Worm (Caenorhabditis elegans): ENCODE results near the gene F57E7.2.

- no peak for TF ChIP-seq ama-1 (optimal IDR thresholded peaks at IDR 0.05)
- no peak for TF ChIP-seq ceh-13 (GFP tag; optimal IDR thresholded peaks at IDR 0.05)
- no peak for TF ChIP-seq flt-1 (GFP tag; IDR thresholded peaks at IDR 0.05)
- TF ChIP-seq B0310.2 (tag; optimal IDR thresholded peaks at IDR 0.05), result no peak
- TF ChIP-seq aly-1 (tag; optimal IDR thresholded peaks at IDR 0.05), result no peak
- TF ChIP-seq hnd-1 (tag; optimal IDR thresholded peaks at IDR 0.05), result no peak
- TF ChIP-seq hmg-4 (GFP tag; optimal IDR thresholded peaks at IDR 0.05), result no peak
- no peak for TF ChIP-seq ceh-36 (tag; optimal IDR thresholded peaks at IDR 0.05)
- no peak for TF ChIP-seq ets-7 (tag; optimal IDR thresholded peaks at IDR 0.05)
These were observed 34.7 kb upstream of the F57E7.2 start, which contains the start of gene F36D3.4 for ce11 chrV:16517619-16518018.

Data from whole organism, early embryonic.